Fruit fly (Drosophila melanogaster): ENCODE results near the gene pigs.

DNA sequence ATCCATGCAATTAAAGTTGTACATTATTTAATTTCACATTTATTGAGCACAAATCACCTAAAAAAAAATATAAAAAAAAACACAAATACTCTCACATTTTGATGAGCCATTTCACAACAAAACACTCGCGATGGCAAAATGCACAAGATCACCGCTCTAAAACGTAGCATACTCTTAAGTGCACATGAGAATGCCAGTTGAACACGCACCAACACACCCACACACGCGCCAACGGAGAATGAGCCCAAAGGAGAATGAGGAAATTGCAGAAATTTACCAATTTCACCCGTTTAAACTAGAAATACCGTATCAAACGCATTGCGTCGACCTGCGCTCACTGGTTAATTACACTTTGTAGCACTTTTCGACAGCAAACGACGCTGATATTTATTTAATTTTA lies 60.1 kb downstream of the pigs start:
- no peak for TF ChIP-seq Sp1 (GFP tag; optimal IDR thresholded peaks at IDR 0.05)
- no peak for TF ChIP-seq Dfd (GFP tag; optimal IDR thresholded peaks at IDR 0.05)
- TF ChIP-seq fru (GFP tag; optimal IDR thresholded peaks at IDR 0.05), result no peak
- no peak for TF ChIP-seq foxo (GFP tag; optimal IDR thresholded peaks at IDR 0.05)
